Worm (Caenorhabditis elegans): Measurements from ENCODE around the gene srab-7.

srab-7 gene

DNA sequence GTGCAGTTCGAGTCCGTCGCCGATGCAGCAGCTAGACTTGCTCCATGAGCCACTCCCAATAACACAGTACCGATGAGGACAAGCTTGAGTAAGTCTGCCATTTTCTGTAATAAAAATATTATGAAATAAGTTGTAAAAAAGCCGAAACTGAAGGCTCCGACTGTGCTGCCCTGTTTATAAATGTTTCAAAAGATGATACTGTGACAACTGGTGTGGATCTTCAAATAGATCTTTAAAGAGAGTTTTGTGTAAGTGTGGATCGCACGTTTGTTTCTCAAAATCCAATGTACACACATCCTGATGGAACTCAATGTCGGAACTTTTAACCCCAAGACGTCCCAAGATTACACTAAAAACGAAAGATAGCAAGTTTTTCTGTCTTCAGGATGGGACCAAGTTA lies 13.7 kb upstream of the srab-7 start, which contains the start of gene C36C5.15:
Gene C36C5.15 (minus strand): TSS at position 101 of the 400 bp plus-strand sequence.
- no peak for TF ChIP-seq nhr-2 (tag; optimal IDR thresholded peaks at IDR 0.05)
- TF ChIP-seq ham-2 (GFP tag; optimal IDR thresholded peaks at IDR 0.05) = no peak
- no peak for TF ChIP-seq blmp-1 (tag; optimal IDR thresholded peaks at IDR 0.05)
- no peak for TF ChIP-seq nhr-28 (tag; optimal IDR thresholded peaks at IDR 0.05)
- TF ChIP-seq ceh-39 (tag; optimal IDR thresholded peaks at IDR 0.05) = no peak
- TF ChIP-seq unc-39 (tag; optimal IDR thresholded peaks at IDR 0.05) = no peak
- no peak for TF ChIP-seq mls-2 (tag; optimal IDR thresholded peaks at IDR 0.05)
- no peak for TF ChIP-seq ztf-11 (tag; optimal IDR thresholded peaks at IDR 0.05)
- TF ChIP-seq snpc-4 (tag; optimal IDR thresholded peaks at IDR 0.05) = no peak
- TF ChIP-seq elt-1 (tag; optimal IDR thresholded peaks at IDR 0.05; ENCODE audit: borderline replicate concordance, insufficient read depth) = no peak

DNA sequence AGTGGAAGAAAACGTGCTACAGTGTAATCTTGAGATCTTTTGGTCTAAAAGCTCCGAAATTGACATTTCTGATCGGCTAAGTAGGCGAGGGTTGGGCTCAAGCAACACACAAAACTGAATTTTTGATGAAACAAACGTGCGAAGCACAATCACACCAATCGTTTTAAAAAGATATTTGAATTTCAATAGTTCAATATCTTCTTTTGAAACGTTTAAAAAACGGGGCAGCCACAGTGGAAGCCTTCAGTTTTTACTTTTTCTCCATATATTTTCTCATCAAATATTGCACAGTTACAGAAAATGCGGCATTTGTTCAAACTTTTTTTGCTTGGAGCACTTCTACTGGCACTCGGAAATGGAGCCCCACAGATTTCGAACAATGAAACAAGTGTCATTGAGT lies 11.3 kb upstream of the srab-7 start, which contains the start of gene C36C5.4:
Gene C36C5.4 (plus strand): TSS at position 301 of the 400 bp plus-strand sequence.
- TF ChIP-seq snpc-4 (tag; optimal IDR thresholded peaks at IDR 0.05) (no peak), mab-5 (tag; optimal IDR thresholded peaks at IDR 0.05) (no peak), lin-13 (tag; optimal IDR thresholded peaks at IDR 0.05) (no peak), cnd-1 (tag; optimal IDR thresholded peaks at IDR 0.05) (no peak), unc-120 (tag; optimal IDR thresholded peaks at IDR 0.05; ENCODE audit: poor library complexity, severe bottlenecking) (no peak), mls-2 (tag; optimal IDR thresholded peaks at IDR 0.05) (no peak), lsy-2 (tag; optimal IDR thresholded peaks at IDR 0.05) (no peak), ztf-11 (tag; optimal IDR thresholded peaks at IDR 0.05) (no peak), elt-1 (tag; optimal IDR thresholded peaks at IDR 0.05; ENCODE audit: borderline replicate concordance, insufficient read depth) (no peak), nhr-28 (tag; optimal IDR thresholded peaks at IDR 0.05) (no peak), pha-4 (tag; optimal IDR thresholded peaks at IDR 0.05) (no peak), M03D4.4 (tag; optimal IDR thresholded peaks at IDR 0.05) (no peak), nhr-2 (tag; optimal IDR thresholded peaks at IDR 0.05) (no peak), hlh-1 (tag; optimal IDR thresholded peaks at IDR 0.05) (no peak), blmp-1 (tag; optimal IDR thresholded peaks at IDR 0.05) (no peak), ces-1 (GFP tag; optimal IDR thresholded peaks at IDR 0.05) (no peak), tbx-8 (GFP tag; optimal IDR thresholded peaks at IDR 0.05) (no peak)

DNA sequence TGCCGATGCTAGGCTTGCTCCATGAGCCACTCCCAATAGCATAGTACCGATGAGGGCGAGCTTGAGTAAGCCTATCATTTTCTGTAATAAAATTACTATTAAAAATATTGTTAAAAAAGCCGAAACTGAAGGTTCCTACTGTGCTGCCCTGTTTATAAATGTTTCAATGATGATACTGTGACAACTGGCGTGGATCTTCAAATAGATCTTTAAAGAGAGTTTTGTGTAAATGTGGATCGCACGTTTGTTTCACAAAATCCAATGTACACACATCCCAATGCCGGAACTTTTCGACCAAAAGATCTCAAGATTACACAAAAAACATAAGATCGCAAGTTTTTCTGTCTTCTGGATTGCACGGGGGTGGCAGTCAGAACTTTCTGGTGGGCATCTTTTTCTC lies 10.5 kb upstream of the srab-7 start, which contains the start of gene C36C5.14:
Gene C36C5.14 (minus strand): TSS at position 101 of the 400 bp plus-strand sequence.
- TF ChIP-seq nhr-28 (tag; optimal IDR thresholded peaks at IDR 0.05) (no peak), zip-8 (tag; optimal IDR thresholded peaks at IDR 0.05) (no peak), ceh-43 (GFP tag; optimal IDR thresholded peaks at IDR 0.05) (no peak), lin-32 (GFP tag; optimal IDR thresholded peaks at IDR 0.05) (no peak), ham-2 (GFP tag; optimal IDR thresholded peaks at IDR 0.05) (no peak), elt-3 (tag; optimal IDR thresholded peaks at IDR 0.05) (no peak), hlh-1 (tag; optimal IDR thresholded peaks at IDR 0.05) (no peak), nhr-12 (tag; optimal IDR thresholded peaks at IDR 0.05) (no peak), ceh-39 (tag; optimal IDR thresholded peaks at IDR 0.05) (no peak), blmp-1 (tag; optimal IDR thresholded peaks at IDR 0.05) (no peak), snpc-4 (tag; optimal IDR thresholded peaks at IDR 0.05) (no peak), lin-13 (tag; optimal IDR thresholded peaks at IDR 0.05) (no peak), flh-1 (GFP tag; optimal IDR thresholded peaks at IDR 0.05) (no peak), pha-4 (tag; optimal IDR thresholded peaks at IDR 0.05) (no peak), ceh-83 (GFP tag; optimal IDR thresholded peaks at IDR 0.05) (no peak), ztf-11 (tag; optimal IDR thresholded peaks at IDR 0.05) (no peak), cnd-1 (tag; optimal IDR thresholded peaks at IDR 0.05) (no peak), M03D4.4 (tag; optimal IDR thresholded peaks at IDR 0.05) (no peak), ces-1 (GFP tag; optimal IDR thresholded peaks at IDR 0.05) (no peak), lsy-2 (tag; optimal IDR thresholded peaks at IDR 0.05) (no peak)

DNA sequence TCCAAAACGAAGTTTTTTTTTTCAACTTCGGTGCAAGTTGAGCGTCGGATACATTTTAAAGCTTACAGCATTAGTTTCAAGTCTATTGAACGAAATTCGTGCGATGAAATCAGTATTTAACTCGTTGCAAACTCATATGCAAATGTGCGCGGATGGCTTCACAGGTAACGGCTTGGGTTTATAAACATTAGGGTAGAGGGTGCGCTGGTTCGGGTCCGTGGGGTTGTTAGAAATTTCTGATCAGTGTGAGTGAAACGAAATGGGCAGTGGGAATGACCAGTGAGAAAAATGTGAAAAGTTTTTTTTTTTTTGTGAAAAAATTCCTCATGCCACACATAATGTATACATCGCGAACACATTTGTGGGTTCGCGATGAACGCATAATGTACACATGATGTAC lies 8.2 kb upstream of the srab-7 start:
- TF ChIP-seq zip-8 (tag; optimal IDR thresholded peaks at IDR 0.05) (no peak), snpc-4 (tag; optimal IDR thresholded peaks at IDR 0.05) (no peak), lin-32 (GFP tag; optimal IDR thresholded peaks at IDR 0.05) (no peak), drap-1 (GFP tag; optimal IDR thresholded peaks at IDR 0.05) (no peak), nhr-76 (tag; optimal IDR thresholded peaks at IDR 0.05) (no peak), flh-1 (GFP tag; optimal IDR thresholded peaks at IDR 0.05) (no peak), mep-1 (tag; optimal IDR thresholded peaks at IDR 0.05) (no peak), M03D4.4 (tag; optimal IDR thresholded peaks at IDR 0.05) (no peak), mls-2 (tag; optimal IDR thresholded peaks at IDR 0.05) (no peak), bed-3 (GFP tag; optimal IDR thresholded peaks at IDR 0.05) (no peak), unc-39 (tag; optimal IDR thresholded peaks at IDR 0.05) (no peak), nhr-2 (tag; optimal IDR thresholded peaks at IDR 0.05) (no peak), mab-5 (tag; optimal IDR thresholded peaks at IDR 0.05) (no peak), ceh-83 (GFP tag; optimal IDR thresholded peaks at IDR 0.05) (no peak), ham-2 (GFP tag; optimal IDR thresholded peaks at IDR 0.05) (no peak), unc-62 (GFP tag; optimal IDR thresholded peaks at IDR 0.05) (no peak), sem-2 (GFP tag; optimal IDR thresholded peaks at IDR 0.05) (no peak), ztf-11 (tag; optimal IDR thresholded peaks at IDR 0.05) (no peak), elt-1 (tag; optimal IDR thresholded peaks at IDR 0.05; ENCODE audit: borderline replicate concordance, insufficient read depth) (no peak)

All from whole organism, mixed stage, embryonic.